Worm (Caenorhabditis elegans): ENCODE measurements around the gene acs-6.

DNA sequence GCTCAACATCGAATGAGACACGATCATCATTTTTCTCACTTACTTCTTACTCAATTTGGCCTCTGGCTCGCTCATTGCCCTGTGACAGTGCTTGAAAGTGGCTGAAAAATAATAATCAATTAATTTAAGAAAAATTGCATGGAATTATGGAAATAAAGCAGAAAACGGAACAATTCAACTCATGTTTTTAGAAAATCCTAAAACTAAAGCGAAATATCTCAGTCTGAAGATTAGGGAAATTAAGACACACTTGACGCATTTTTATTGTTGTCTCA lies 10.4 kb downstream of the acs-6 start, which contains the start of gene kars-1:
- TF ChIP-seq nfya-1 (tag; optimal IDR thresholded peaks at IDR 0.05; ENCODE audit: borderline replicate concordance, insufficient read depth) (no peak), dpff-1 (tag; optimal IDR thresholded peaks at IDR 0.05) (no peak), somi-1 (GFP tag; optimal IDR thresholded peaks at IDR 0.05) (no peak), F22D6.2 (tag; optimal IDR thresholded peaks at IDR 0.05) (no peak), let-607 (tag; optimal IDR thresholded peaks at IDR 0.05) (no peak), C06A6.2 (GFP tag; conservative IDR thresholded peaks at IDR 0.05) (no peak), sea-2 (GFP tag; IDR thresholded peaks at IDR 0.05) (no peak), unc-62 (GFP tag; optimal IDR thresholded peaks at IDR 0.05) (no peak), dpl-1 (GFP tag; optimal IDR thresholded peaks at IDR 0.05) (no peak), lsy-27 (tag; optimal IDR thresholded peaks at IDR 0.05; ENCODE audit: borderline replicate concordance, insufficient read depth) (no peak), C17E4.6 (GFP tag; IDR thresholded peaks at IDR 0.05) (no peak), unc-130 (GFP tag; optimal IDR thresholded peaks at IDR 0.05) (no peak)
